Worm (Caenorhabditis elegans): ENCODE measurements around the gene mig-39.

ce11 chrIII:8426271-8426670 is 40.6 kb upstream of the mig-39 start, which contains the start of gene cec-1:
- no peak for TF ChIP-seq lin-39 (tag; optimal IDR thresholded peaks at IDR 0.05)
- TF ChIP-seq nhr-10 (tag; optimal IDR thresholded peaks at IDR 0.05) = no peak
- no peak for TF ChIP-seq mab-5 (tag; optimal IDR thresholded peaks at IDR 0.05)
- TF ChIP-seq aly-2 (tag; optimal IDR thresholded peaks at IDR 0.05) = no peak
- TF ChIP-seq nhr-237 (tag; optimal IDR thresholded peaks at IDR 0.05) = no peak
- no peak for TF ChIP-seq snpc-4 (tag; optimal IDR thresholded peaks at IDR 0.05)

Measured in whole organism, L2 larva.